Fruit fly (Drosophila melanogaster): ENCODE results near the gene CG3437.
A peak's percentile ranks its signal among the peaks of the same experiment; 100 is the strongest.

The CG3437 gene

dm6 chr3L:9462247-9462769 is 4.8 kb upstream of the CG3437 start (continued):
- peak; percentile 38; the same call in 1 of the 3 replicates for TF ChIP-seq CG6791 (GFP tag; IDR thresholded peaks at IDR 0.05; ENCODE audit: partially characterized antibody)
- peak; percentile 56 for TF ChIP-seq corto (GFP tag; optimal IDR thresholded peaks at IDR 0.05)
- peak in 1 of 2 experiments; percentile 92 for TF ChIP-seq Eip74EF (GFP tag; optimal IDR thresholded peaks at IDR 0.05)
- 0 out of 2 replicates have a peak, but pooled peaks have one; percentile 35 for TF ChIP-seq CG31224 (GFP tag; IDR thresholded peaks at IDR 0.05)
- peak; percentile 88 for TF ChIP-seq CG6765 (GFP tag; optimal IDR thresholded peaks at IDR 0.05)
- no peak for TF ChIP-seq CG17612 (GFP tag; IDR thresholded peaks at IDR 0.05)
- peak; percentile 72 for TF ChIP-seq tgo (GFP tag; IDR thresholded peaks at IDR 0.05)
- no peak for TF ChIP-seq Kr (GFP tag; optimal IDR thresholded peaks at IDR 0.05)
- TF ChIP-seq CG2678 (tag; optimal IDR thresholded peaks at IDR 0.05) = peak; percentile 96
- peak; percentile 90 for TF ChIP-seq CG13775 (GFP tag; optimal IDR thresholded peaks at IDR 0.05)
- peak; percentile 58; the same call in 1 of the 2 replicates for TF ChIP-seq gt (GFP tag; IDR thresholded peaks at IDR 0.05)
- TF ChIP-seq Stat92E (GFP tag; optimal IDR thresholded peaks at IDR 0.05) = peak in 1 of 3 experiments; percentile 95
- no peak for TF ChIP-seq inv (GFP tag; IDR thresholded peaks at IDR 0.05; ENCODE audit: partially characterized antibody)
- peak; percentile 92 for TF ChIP-seq CG6813 (GFP tag; optimal IDR thresholded peaks at IDR 0.05)
- no peak for TF ChIP-seq hkb (optimal IDR thresholded peaks at IDR 0.05)
- TF ChIP-seq hkb (GFP tag; IDR thresholded peaks at IDR 0.05) = peak; percentile 86
- TF ChIP-seq CG12104 (GFP tag; optimal IDR thresholded peaks at IDR 0.05) = peak; percentile 86
- no peak for TF ChIP-seq zen2 (GFP tag; IDR thresholded peaks at IDR 0.05; ENCODE audit: partially characterized antibody)
- TF ChIP-seq Ada2b (GFP tag; IDR thresholded peaks at IDR 0.05) = peak; percentile 64
- TF ChIP-seq ttk (GFP tag; IDR thresholded peaks at IDR 0.05) = peak; percentile 29; the same call in 1 of the 2 replicates
- no peak for TF ChIP-seq CG34224 (GFP tag; IDR thresholded peaks at IDR 0.05; ENCODE audit: partially characterized antibody)
- 0 out of 2 replicates have a peak, but pooled peaks have one; percentile 22 for TF ChIP-seq CG14667 (GFP tag; IDR thresholded peaks at IDR 0.05)
- peak; percentile 77 for TF ChIP-seq E2f1 (GFP tag; IDR thresholded peaks at IDR 0.05)
- TF ChIP-seq luna (GFP tag; optimal IDR thresholded peaks at IDR 0.05) = peak; percentile 36
- TF ChIP-seq Lpt (GFP tag; optimal IDR thresholded peaks at IDR 0.05) = no peak
- peak; percentile 54 for TF ChIP-seq Sry-β (GFP tag; optimal IDR thresholded peaks at IDR 0.05)
- TF ChIP-seq CG5953 (GFP tag; IDR thresholded peaks at IDR 0.05) = peak; percentile 51; the same call in 1 of the 2 replicates
- TF ChIP-seq CG14441 (GFP tag; IDR thresholded peaks at IDR 0.05) = peak; percentile 42; the same call in 1 of the 2 replicates
- peak; percentile 78 for TF ChIP-seq CG14014 (GFP tag; IDR thresholded peaks at IDR 0.05)
- peak; percentile 92 for TF ChIP-seq CG31441 (GFP tag; IDR thresholded peaks at IDR 0.05)
- TF ChIP-seq CG9817 (tag; optimal IDR thresholded peaks at IDR 0.05) = peak; percentile 79
- TF ChIP-seq BEAF-32 (GFP tag; optimal IDR thresholded peaks at IDR 0.05) = no peak
- no peak for TF ChIP-seq vnd (GFP tag; IDR thresholded peaks at IDR 0.05; ENCODE audit: partially characterized antibody)
- TF ChIP-seq Dbx (GFP tag; IDR thresholded peaks at IDR 0.05) = peak; percentile 74; the same call in 2 of the 3 replicates
- TF ChIP-seq Rfx (GFP tag; IDR thresholded peaks at IDR 0.05) = peak; percentile 82
- peak; percentile 83 for TF ChIP-seq CG17568 (GFP tag; optimal IDR thresholded peaks at IDR 0.05)
- peak; percentile 89 for TF ChIP-seq run (tag; optimal IDR thresholded peaks at IDR 0.05)
- TF ChIP-seq CG15011 (GFP tag; optimal IDR thresholded peaks at IDR 0.05) = peak; percentile 91
- peak; percentile 63 for TF ChIP-seq CG17186 (GFP tag; optimal IDR thresholded peaks at IDR 0.05)
- no peak for TF ChIP-seq gsb (GFP tag; IDR thresholded peaks at IDR 0.05)
- peak; percentile 78 for TF ChIP-seq Side (GFP tag; optimal IDR thresholded peaks at IDR 0.05)
- no peak for TF ChIP-seq CG43689 (GFP tag; IDR thresholded peaks at IDR 0.05)
- TF ChIP-seq CG18599 (GFP tag; optimal IDR thresholded peaks at IDR 0.05) = peak; percentile 93
- no peak for TF ChIP-seq Tbp (GFP tag; optimal IDR thresholded peaks at IDR 0.05)
- peak; percentile 96 for TF ChIP-seq CG2712 (tag; optimal IDR thresholded peaks at IDR 0.05)
- peak; percentile 37 for TF ChIP-seq fd102C (GFP tag; optimal IDR thresholded peaks at IDR 0.05)
- TF ChIP-seq CG10366 (GFP tag; IDR thresholded peaks at IDR 0.05) = peak; percentile 63
- peak; percentile 79 for TF ChIP-seq CG10543 (GFP tag; optimal IDR thresholded peaks at IDR 0.05)
- peak; percentile 90 for TF ChIP-seq Max (GFP tag; optimal IDR thresholded peaks at IDR 0.05)
